Worm (Caenorhabditis elegans) whole organism, young adult: ENCODE data around the gene T25B9.2.

Experiments used
- B0035.1 ChIP-seq: sonication (generic microtip); optimal IDR thresholded peaks from 2 replicates; lab custom pipeline; 2016; ENCODE audit warnings: missing genetic modification characterization, mild to moderate bottlenecking, missing compliant biosample characterization, missing genotype, missing genetic modification reagents
- B0336.3 ChIP-seq: fragments of 200-800 bp; sonication (Bioruptor generic); IDR thresholded peaks from 2 replicates; pipeline ENCODE4 v1.3.6; 2022; ENCODE audit warnings: missing genetic modification characterization, missing compliant biosample characterization
- C17E4.6 ChIP-seq: fragments of 200-800 bp; sonication (Bioruptor generic); IDR thresholded peaks from 2 replicates; pipeline ENCODE4 v1.3.6; 2022; ENCODE audit warnings: missing genetic modification reagents, missing genetic modification characterization, missing compliant biosample characterization
- D2030.7 ChIP-seq: fragments of 200-800 bp; sonication (Bioruptor generic); IDR thresholded peaks from 2 replicates; pipeline ENCODE4 v1.3.6; 2022; ENCODE audit warnings: missing genetic modification reagents, missing genetic modification characterization, missing compliant biosample characterization
- F10E7.11 ChIP-seq: sonication (generic microtip); optimal IDR thresholded peaks from 2 replicates; lab custom pipeline; 2017; ENCODE audit warnings: mild to moderate bottlenecking, missing genetic modification characterization, moderate library complexity, missing compliant biosample characterization
- F39B2.1 ChIP-seq: fragments of 200-800 bp; sonication (Bioruptor generic); IDR thresholded peaks from 2 replicates; pipeline ENCODE4 v1.3.6; 2022; ENCODE audit warnings: missing genetic modification reagents, missing genetic modification characterization, missing compliant biosample characterization
- F49E8.2 ChIP-seq: sonication (generic microtip); optimal IDR thresholded peaks from 3 replicates; lab custom pipeline; 2017; ENCODE audit warnings: missing genetic modification characterization, mild to moderate bottlenecking, missing compliant biosample characterization, antibody characterized with exemption, moderate library complexity; ENCODE audit not compliant: insufficient read depth
- F57A8.1 ChIP-seq: fragments of 200-800 bp; sonication (Bioruptor generic); optimal IDR thresholded peaks from 2 replicates; lab custom pipeline; 2018; ENCODE audit warnings: mild to moderate bottlenecking, missing genetic modification characterization, moderate library complexity, missing compliant biosample characterization
- T26A5.8 ChIP-seq: sonication (generic microtip); optimal IDR thresholded peaks from 2 replicates; lab custom pipeline; 2016; ENCODE audit warnings: missing genetic modification characterization, missing compliant biosample characterization
- Y53G8AR.9 ChIP-seq: fragments of 200-800 bp; sonication (Bioruptor generic); conservative IDR thresholded peaks from 2 replicates; pipeline ENCODE4 v1.3.6; 2022; ENCODE audit warnings: missing genetic modification reagents, missing genetic modification characterization, missing compliant biosample characterization
- Y56A3A.18 ChIP-seq: fragments of 200-800 bp; sonication (Bioruptor generic); IDR thresholded peaks from 2 replicates; pipeline ENCODE4 v1.3.6; 2022; ENCODE audit warnings: missing genetic modification reagents, missing genetic modification characterization, missing compliant biosample characterization
- Y79H2A.3 ChIP-seq: fragments of 200-800 bp; sonication (Bioruptor generic); conservative IDR thresholded peaks from 2 replicates; pipeline ENCODE4 v1.3.6; 2022; ENCODE audit warnings: missing genetic modification reagents, missing genetic modification characterization, missing compliant biosample characterization
- athp-1 ChIP-seq: sonication (generic microtip); optimal IDR thresholded peaks from 2 replicates; lab custom pipeline; 2017; ENCODE audit warnings: mild to moderate bottlenecking, missing genetic modification characterization, missing compliant biosample characterization
- attf-3 ChIP-seq: fragments of 200-800 bp; sonication (Bioruptor generic); conservative IDR thresholded peaks from 2 replicates; pipeline ENCODE4 v1.3.6; 2022; ENCODE audit warnings: missing genetic modification reagents, missing genetic modification characterization, missing compliant biosample characterization
- attf-6 ChIP-seq: fragments of 200-800 bp; sonication (Bioruptor generic); IDR thresholded peaks from 2 replicates; pipeline ENCODE4 v1.3.6; 2022; ENCODE audit warnings: missing genetic modification reagents, missing genetic modification characterization, missing compliant biosample characterization
- cebp-2 ChIP-seq: fragments of 200-800 bp; sonication (Bioruptor generic); IDR thresholded peaks from 2 replicates; pipeline ENCODE4 v1.3.6; 2022; ENCODE audit warnings: missing genetic modification characterization, missing compliant biosample characterization
- ceh-91 ChIP-seq: fragments of 200-800 bp; sonication (Bioruptor generic); IDR thresholded peaks from 2 replicates; pipeline ENCODE4 v1.3.6; 2022; ENCODE audit warnings: missing genetic modification reagents, missing genetic modification characterization, missing compliant biosample characterization
- dox-1 ChIP-seq: fragments of 200-800 bp; sonication (Bioruptor generic); IDR thresholded peaks from 2 replicates; pipeline ENCODE4 v1.3.6; 2022; ENCODE audit warnings: missing genetic modification reagents, missing genetic modification characterization, missing compliant biosample characterization
- dpff-1 ChIP-seq: sonication (generic microtip); optimal IDR thresholded peaks from 2 replicates; lab custom pipeline; 2017; ENCODE audit warnings: mild to moderate bottlenecking, missing genetic modification characterization, missing compliant biosample characterization
- dpl-1 ChIP-seq: fragments of 150-350 bp; optimal IDR thresholded peaks from 2 replicates; lab custom pipeline; 2014; ENCODE audit warnings: missing biosample characterization, missing genetic modification reagents, missing genetic modification characterization
- egl-18 ChIP-seq: fragments of 200-800 bp; sonication (Bioruptor generic); IDR thresholded peaks from 2 replicates; pipeline ENCODE4 v1.3.6; 2022; ENCODE audit warnings: missing genetic modification reagents, missing genetic modification characterization, missing compliant biosample characterization
- ekl-4 ChIP-seq: fragments of 200-800 bp; sonication (Bioruptor generic); IDR thresholded peaks from 2 replicates; pipeline ENCODE4 v1.3.6; 2022; ENCODE audit warnings: missing genetic modification reagents, missing genetic modification characterization, missing compliant biosample characterization
- him-1 ChIP-seq: sonication (generic microtip); optimal IDR thresholded peaks from 2 replicates; lab custom pipeline; 2016; ENCODE audit warnings: missing genotype, missing genetic modification reagents, missing genetic modification characterization, missing compliant biosample characterization
- hmg-1.2 ChIP-seq: fragments of 200-800 bp; sonication (Bioruptor generic); IDR thresholded peaks from 2 replicates; pipeline ENCODE4 v1.3.6; 2022; ENCODE audit warnings: missing genetic modification reagents, missing genetic modification characterization, missing compliant biosample characterization
- hrde-1 ChIP-seq: sonication (generic microtip); optimal IDR thresholded peaks from 2 replicates; lab custom pipeline; 2016; ENCODE audit warnings: missing genetic modification characterization, mild to moderate bottlenecking, missing compliant biosample characterization, moderate library complexity, missing genotype, missing genetic modification reagents, borderline replicate concordance
- hsf-1 ChIP-seq: fragments of 200-800 bp; sonication (Bioruptor generic); IDR thresholded peaks from 2 replicates; pipeline ENCODE4 v1.3.6; 2022; ENCODE audit warnings: missing genetic modification reagents, missing genetic modification characterization, missing compliant biosample characterization
- lin-26 ChIP-seq: fragments of 200-800 bp; sonication (Bioruptor generic); IDR thresholded peaks from 2 replicates; pipeline ENCODE4 v1.3.6; 2022; ENCODE audit warnings: missing genetic modification reagents, missing genetic modification characterization, missing compliant biosample characterization
- lin-35 ChIP-seq, 3 experiments: fragments of 150-350 bp in 2 of 3; sonication (generic microtip) in 1 of 3; optimal IDR thresholded peaks; 2 replicates each; lab custom pipeline; 2014 to 2018; ENCODE audit warnings: missing biosample characterization in 3 of 3, missing genetic modification characterization in 3 of 3, missing genetic modification reagents in 3 of 3
- lin-54 ChIP-seq: fragments of 200-800 bp; sonication (Bioruptor generic); optimal IDR thresholded peaks from 2 replicates; lab custom pipeline; 2018; ENCODE audit warnings: mild to moderate bottlenecking, missing genetic modification characterization, missing compliant biosample characterization
- lsl-1 ChIP-seq: fragments of 200-800 bp; sonication (Bioruptor generic); optimal IDR thresholded peaks from 2 replicates; lab custom pipeline; 2018; ENCODE audit warnings: mild to moderate bottlenecking, missing genetic modification characterization, moderate library complexity, missing compliant biosample characterization
- madf-10 ChIP-seq: sonication (generic microtip); optimal IDR thresholded peaks from 2 replicates; lab custom pipeline; 2016; ENCODE audit warnings: mild to moderate bottlenecking, missing genetic modification characterization, missing compliant biosample characterization
- madf-3 ChIP-seq: fragments of 200-800 bp; sonication (Bioruptor generic); IDR thresholded peaks from 2 replicates; pipeline ENCODE4 v1.3.6; 2022; ENCODE audit warnings: missing genetic modification reagents, missing genetic modification characterization, missing compliant biosample characterization
- madf-6 ChIP-seq: fragments of 200-800 bp; sonication (Bioruptor generic); IDR thresholded peaks from 2 replicates; pipeline ENCODE4 v1.3.6; 2022; ENCODE audit warnings: missing genetic modification reagents, missing genetic modification characterization, missing compliant biosample characterization
- madf-8 ChIP-seq: fragments of 200-800 bp; sonication (Bioruptor generic); conservative IDR thresholded peaks from 2 replicates; pipeline ENCODE4 v1.3.6; 2022; ENCODE audit warnings: missing genetic modification reagents, missing genetic modification characterization, missing compliant biosample characterization
- mcd-1 ChIP-seq: fragments of 200-800 bp; sonication (Bioruptor generic); IDR thresholded peaks from 2 replicates; pipeline ENCODE4 v1.3.6; 2022; ENCODE audit warnings: missing genetic modification reagents, missing genetic modification characterization, missing compliant biosample characterization
- mel-28 ChIP-seq: sonication (generic microtip); optimal IDR thresholded peaks from 2 replicates; lab custom pipeline; 2016; ENCODE audit warnings: borderline replicate concordance, mild to moderate bottlenecking, missing genetic modification characterization, missing compliant biosample characterization
- pbrm-1 ChIP-seq: fragments of 200-800 bp; sonication (Bioruptor generic); IDR thresholded peaks from 2 replicates; pipeline ENCODE4 v1.3.6; 2022; ENCODE audit warnings: missing genetic modification reagents, missing genetic modification characterization, missing compliant biosample characterization
- snpc-4 ChIP-seq, 5 experiments: fragments of 150-350 bp in 1 of 5; sonication (generic microtip) in 4 of 5; optimal IDR thresholded peaks; 2 replicates each; lab custom pipeline; 2014 to 2018; ENCODE audit warnings: missing genetic modification characterization in 5 of 5, missing biosample characterization in 3 of 5, antibody characterized with exemption in 2 of 5, mild to moderate bottlenecking in 2 of 5, missing compliant biosample characterization in 2 of 5, missing genotype in 2 of 5, moderate library complexity in 2 of 5, missing genetic modification reagents in 1 of 5
- sptf-2 ChIP-seq: fragments of 200-800 bp; sonication (Bioruptor generic); optimal IDR thresholded peaks from 2 replicates; lab custom pipeline; 2018; ENCODE audit warnings: mild to moderate bottlenecking, missing genetic modification characterization, missing compliant biosample characterization
- tbx-9 ChIP-seq: sonication (generic microtip); optimal IDR thresholded peaks from 2 replicates; lab custom pipeline; 2016; ENCODE audit warnings: borderline replicate concordance, missing genetic modification characterization, inconsistent platforms, missing compliant biosample characterization
- tlf-1 ChIP-seq: fragments of 200-800 bp; sonication (Bioruptor generic); optimal IDR thresholded peaks from 2 replicates; lab custom pipeline; 2018; ENCODE audit warnings: mild to moderate bottlenecking, missing genetic modification characterization, missing compliant biosample characterization
- xnd-1 ChIP-seq: sonication (generic microtip); optimal IDR thresholded peaks from 2 replicates; lab custom pipeline; 2016; ENCODE audit warnings: missing genotype, missing genetic modification reagents, missing genetic modification characterization, missing compliant biosample characterization

The T25B9.2 gene

ce11 chrIV:10738328-10738727 lies 13.3 kb downstream of the T25B9.2 start, which contains the start of gene ssp-34 (continued):
- TF ChIP-seq him-1 (tag; lab: Kevin White, UChicago) (no peak), madf-10 (tag; lab: Kevin White, UChicago) (no peak), F57A8.1 (GFP tag; lab: Kevin White, UChicago) (no peak)

- peak; percentile 69 for TF ChIP-seq madf-6
- peak; percentile 23 for TF ChIP-seq athp-1 (tag; lab: Kevin White, UChicago)
- peak; percentile 42; the same call in 1 of the 2 replicates for TF ChIP-seq ekl-4 (GFP tag; lab: Robert Waterston, UW)
- TF ChIP-seq F49E8.2 (tag; lab: Kevin White, UChicago), result peak; percentile 36
- TF ChIP-seq pbrm-1 (GFP tag; lab: Robert Waterston, UW), result 0 out of 2 replicates have a peak, but pooled peaks have one; percentile 21
- peak; percentile 23 for TF ChIP-seq tlf-1 (GFP tag; lab: Kevin White, UChicago)
- 0 out of 2 replicates have a peak, but pooled peaks have one; percentile 11 for TF ChIP-seq hmg-1.2 (GFP tag; lab: Robert Waterston, UW)
- no peak for TF ChIP-seq mcd-1
- peak; percentile 21 for TF ChIP-seq lin-54
- no peak for TF ChIP-seq madf-10 (tag; lab: Kevin White, UChicago)
- no peak for TF ChIP-seq Y56A3A.18 (GFP tag; lab: Robert Waterston, UW)
- TF ChIP-seq sptf-2 (GFP tag; lab: Kevin White, UChicago), result no peak
- TF ChIP-seq mel-28 (tag; lab: Kevin White, UChicago), result peak; percentile 8
- TF ChIP-seq attf-3, result 0 out of 2 replicates have a peak, but pooled peaks have one; percentile 16
- peak; percentile 82; the same call in 1 of the 2 replicates for TF ChIP-seq B0336.3
- TF ChIP-seq Y53G8AR.9, result 0 out of 2 replicates have a peak, but pooled peaks have one; percentile 43
- no peak for TF ChIP-seq F39B2.1
- TF ChIP-seq madf-3 (GFP tag; lab: Robert Waterston, UW), result 0 out of 2 replicates have a peak, but pooled peaks have one; percentile 66
- TF ChIP-seq xnd-1, result peak; percentile 17
- TF ChIP-seq B0035.1, result no peak
- no peak for TF ChIP-seq attf-6 (GFP tag; lab: Robert Waterston, UW)
- TF ChIP-seq C17E4.6 (GFP tag; lab: Robert Waterston, UW), result 0 out of 2 replicates have a peak, but pooled peaks have one; percentile 28
- TF ChIP-seq lin-26, result peak; percentile 50; the same call in 1 of the 2 replicates
- TF ChIP-seq F10E7.11 (tag; lab: Kevin White, UChicago), result peak; percentile 12
- no peak for TF ChIP-seq tbx-9 (tag; lab: Kevin White, UChicago)
- TF ChIP-seq hsf-1, result peak; percentile 32; the same call in 1 of the 2 replicates
- TF ChIP-seq hrde-1 (tag; lab: Kevin White, UChicago), result peak; percentile 58
- peak; percentile 39 for TF ChIP-seq T26A5.8
These were observed 14.6 kb downstream of the T25B9.2 start, which contains the start of gene grl-21 for ce11 chrIV:10737011-10737553. grl-21 (plus strand) TSS chrIV:10737474.

ce11 chrIV:10734527-10735436 lies 16.9 kb downstream of the T25B9.2 start, which contains the start of the genes orc-5 and cyb-1:
orc-5 (minus strand) TSS chrIV:10734588.
cyb-1 (plus strand) TSS chrIV:10735216.
- TF ChIP-seq xnd-1 (peak; percentile 54), lin-54 (peak; percentile 89), Y79H2A.3 (GFP tag; lab: Robert Waterston, UW) (no peak), dox-1 (GFP tag; lab: Robert Waterston, UW) (peak; percentile 18; the same call in 1 of the 2 replicates), snpc-4 (GFP tag; optimal IDR thresholded peaks at IDR 0.05; lab: Kevin White, UChicago) (no peak), snpc-4 (tag; optimal IDR thresholded peaks at IDR 0.05; lab: Kevin White, UChicago) (peak in 2 of 4 experiments; percentile 25 to 28), Y53G8AR.9 (0 out of 2 replicates have a peak, but pooled peaks have one; percentile 28), ceh-91 (GFP tag; lab: Robert Waterston, UW) (peak; percentile 65), egl-18 (GFP tag; lab: Robert Waterston, UW) (no peak), dpff-1 (no peak), attf-3 (peak; percentile 99), lin-35 (GFP tag; optimal IDR thresholded peaks at IDR 0.05; lab: Kevin White, UChicago) (peak in 2 of 3 experiments; percentile 22 to 88), cebp-2 (GFP tag; lab: Robert Waterston, UW) (no peak), D2030.7 (GFP tag; lab: Robert Waterston, UW) (peak; percentile 46; the same call in 1 of the 2 replicates), madf-8 (GFP tag; lab: Robert Waterston, UW) (peak; percentile 72), dpl-1 (GFP tag; lab: Kevin White, UChicago) (peak; percentile 76), lsl-1 (peak; percentile 37)
